Fruit fly (Drosophila melanogaster): Measurements from ENCODE around the gene CG13722.

CG13722 gene

dm6 chr3L:4458063-4458462, 32.7 kb downstream of the CG13722 start, which contains the start of gene CG11345:
Gene CG11345 (minus strand): TSS chr3L:4458163.
- no peak for TF ChIP-seq CG4318 (GFP tag; optimal IDR thresholded peaks at IDR 0.05)
- TF ChIP-seq Eip78C (GFP tag): no peak
- TF ChIP-seq CG10669 (GFP tag; optimal IDR thresholded peaks at IDR 0.05): no peak
- no peak for TF ChIP-seq achi (GFP tag; optimal IDR thresholded peaks at IDR 0.05)
- TF ChIP-seq CG32006 (GFP tag; optimal IDR thresholded peaks at IDR 0.05): no peak
- TF ChIP-seq Ets96B (tag; optimal IDR thresholded peaks at IDR 0.05): no peak
- no peak for TF ChIP-seq fd59A (GFP tag; optimal IDR thresholded peaks at IDR 0.05)
- no peak for TF ChIP-seq dac (GFP tag; optimal IDR thresholded peaks at IDR 0.05)
- TF ChIP-seq Hr39 (GFP tag; optimal IDR thresholded peaks at IDR 0.05): no peak
- TF ChIP-seq CG6792 (GFP tag; optimal IDR thresholded peaks at IDR 0.05): no peak
- TF ChIP-seq CG6276 (GFP tag; optimal IDR thresholded peaks at IDR 0.05): no peak
- no peak for TF ChIP-seq CG3032 (tag; optimal IDR thresholded peaks at IDR 0.05)
- TF ChIP-seq CG8632 (GFP tag; optimal IDR thresholded peaks at IDR 0.05): no peak

DNA sequence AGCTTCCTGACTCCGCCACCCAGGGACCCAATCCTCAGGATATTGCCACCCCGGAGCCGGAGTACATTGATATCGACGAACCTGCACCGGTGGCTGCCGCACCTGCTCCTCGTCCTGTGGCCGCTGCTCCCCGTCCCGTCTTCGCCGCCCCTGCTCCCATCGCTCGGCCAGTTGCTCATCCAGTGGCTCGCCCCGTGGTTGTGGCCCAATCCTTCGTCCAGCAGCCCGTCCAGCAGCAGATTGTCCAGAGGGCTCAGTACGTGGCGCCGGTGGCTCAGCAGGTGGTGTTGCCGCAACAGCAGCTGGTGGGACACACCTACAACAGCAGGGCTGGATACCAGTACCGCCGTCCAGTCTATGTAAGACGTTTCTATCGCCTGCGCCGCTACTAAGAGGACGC, 43.5 kb downstream of the CG13722 start:
- TF ChIP-seq CG32006 (GFP tag; optimal IDR thresholded peaks at IDR 0.05): no peak
- TF ChIP-seq cyc (GFP tag; optimal IDR thresholded peaks at IDR 0.05): no peak
- no peak for TF ChIP-seq CG1621 (tag; optimal IDR thresholded peaks at IDR 0.05)
- TF ChIP-seq CG10669 (GFP tag; optimal IDR thresholded peaks at IDR 0.05): no peak
- TF ChIP-seq CG8319 (GFP tag; optimal IDR thresholded peaks at IDR 0.05): no peak
- TF ChIP-seq CG11902 (GFP tag; optimal IDR thresholded peaks at IDR 0.05): no peak
- TF ChIP-seq fkh (GFP tag; optimal IDR thresholded peaks at IDR 0.05): no peak
- no peak for TF ChIP-seq fd85E (GFP tag; optimal IDR thresholded peaks at IDR 0.05)
- no peak for TF ChIP-seq Ets96B (tag; optimal IDR thresholded peaks at IDR 0.05)
- TF ChIP-seq Lpt (GFP tag; optimal IDR thresholded peaks at IDR 0.05): no peak
- TF ChIP-seq CG8119 (GFP tag; IDR thresholded peaks at IDR 0.05): no peak
- no peak for TF ChIP-seq CG10631 (GFP tag; optimal IDR thresholded peaks at IDR 0.05)

DNA sequence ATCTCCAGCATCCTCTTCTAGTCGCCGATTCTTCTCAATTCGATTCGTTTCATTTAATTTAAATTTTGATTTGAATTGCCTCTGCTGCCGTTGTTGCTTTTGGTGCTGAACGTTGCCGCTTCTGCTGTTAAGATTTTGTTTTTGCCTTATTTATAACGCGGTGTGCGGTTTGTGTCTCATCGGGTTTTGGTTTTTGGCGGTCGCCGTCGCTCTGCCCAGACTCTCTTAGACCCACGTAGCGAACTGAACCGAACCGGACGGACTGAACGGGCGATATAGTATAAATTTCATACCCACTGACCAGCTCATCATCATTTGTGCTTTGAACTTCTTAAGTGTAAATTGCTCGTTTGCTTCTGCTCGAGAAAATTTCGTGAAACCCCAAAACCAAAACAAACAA, 44.5 kb downstream of the CG13722 start, which contains the start of gene CG12607:
Gene CG12607, plus strand, starts transcription at position 301 of the 400 bp plus-strand sequence.
- TF ChIP-seq net (GFP tag; optimal IDR thresholded peaks at IDR 0.05) (no peak), lz (GFP tag; optimal IDR thresholded peaks at IDR 0.05) (no peak), pdm3 (GFP tag; optimal IDR thresholded peaks at IDR 0.05) (no peak), fd85E (GFP tag; optimal IDR thresholded peaks at IDR 0.05) (no peak), Eip78C (GFP tag) (no peak), ss (GFP tag; optimal IDR thresholded peaks at IDR 0.05) (no peak), fd59A (GFP tag; optimal IDR thresholded peaks at IDR 0.05) (no peak), Eip75B (GFP tag; optimal IDR thresholded peaks at IDR 0.05) (no peak), CG8119 (GFP tag; IDR thresholded peaks at IDR 0.05) (no peak), CG6276 (GFP tag; optimal IDR thresholded peaks at IDR 0.05) (no peak), Hr38 (GFP tag; optimal IDR thresholded peaks at IDR 0.05) (no peak), CG7368 (GFP tag; optimal IDR thresholded peaks at IDR 0.05) (no peak), Sox15 (GFP tag; optimal IDR thresholded peaks at IDR 0.05) (no peak), Sox102F (GFP tag; optimal IDR thresholded peaks at IDR 0.05) (no peak), achi (GFP tag; optimal IDR thresholded peaks at IDR 0.05) (no peak), eg (GFP tag; IDR thresholded peaks at IDR 0.05) (no peak), dsx (GFP tag; optimal IDR thresholded peaks at IDR 0.05; ENCODE audit: poor library complexity, severe bottlenecking) (no peak), cyc (GFP tag; optimal IDR thresholded peaks at IDR 0.05) (no peak), acj6 (GFP tag; optimal IDR thresholded peaks at IDR 0.05) (no peak)

- TF ChIP-seq Eip78C (GFP tag) (peak; percentile 6), Hr39 (GFP tag; optimal IDR thresholded peaks at IDR 0.05) (no peak)
Observed at dm6 chr3L:4445824-4446223, 44.9 kb downstream of the CG13722 start.

DNA sequence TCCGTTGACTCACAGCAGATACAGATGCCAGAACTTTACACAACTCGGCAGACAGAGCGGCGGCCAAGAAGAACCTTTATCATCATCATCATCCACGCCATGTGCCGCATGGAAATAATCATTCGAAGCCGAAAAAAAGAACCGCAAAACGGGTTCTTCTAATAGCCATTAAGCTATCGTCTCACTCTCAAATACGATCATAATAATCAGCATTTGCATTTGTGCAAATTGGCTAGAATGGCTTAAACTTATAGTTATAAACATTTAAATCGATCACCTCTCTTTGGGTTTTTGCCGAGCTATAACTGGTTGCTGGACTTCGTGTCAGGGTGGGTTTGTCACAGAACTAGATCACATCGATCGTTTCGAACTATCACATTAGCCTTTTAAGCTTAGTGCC, 48.6 kb downstream of the CG13722 start:
- TF ChIP-seq CG8319 (GFP tag; optimal IDR thresholded peaks at IDR 0.05) (no peak), net (GFP tag; optimal IDR thresholded peaks at IDR 0.05) (no peak), Eip93F (GFP tag; optimal IDR thresholded peaks at IDR 0.05) (no peak), OdsH (GFP tag; optimal IDR thresholded peaks at IDR 0.05) (no peak), vri (GFP tag; optimal IDR thresholded peaks at IDR 0.05) (no peak), ss (GFP tag; optimal IDR thresholded peaks at IDR 0.05) (no peak), achi (GFP tag; optimal IDR thresholded peaks at IDR 0.05) (no peak), Sox14 (GFP tag; optimal IDR thresholded peaks at IDR 0.05) (no peak), Sox102F (GFP tag; optimal IDR thresholded peaks at IDR 0.05) (no peak), CG10631 (GFP tag; optimal IDR thresholded peaks at IDR 0.05) (no peak), Eip78C (GFP tag) (no peak), Met (GFP tag; optimal IDR thresholded peaks at IDR 0.05) (no peak), lz (GFP tag; optimal IDR thresholded peaks at IDR 0.05) (no peak), Hr4 (GFP tag; optimal IDR thresholded peaks at IDR 0.05) (no peak), spab (GFP tag; optimal IDR thresholded peaks at IDR 0.05) (no peak), Ets96B (tag; optimal IDR thresholded peaks at IDR 0.05) (no peak), Blimp-1 (GFP tag; optimal IDR thresholded peaks at IDR 0.05) (no peak), CG10669 (GFP tag; optimal IDR thresholded peaks at IDR 0.05) (no peak), esn (GFP tag; optimal IDR thresholded peaks at IDR 0.05) (no peak), fd85E (GFP tag; optimal IDR thresholded peaks at IDR 0.05) (no peak)
